Worm (Caenorhabditis elegans) whole organism, young adult: Measurements from ENCODE around the gene F46B6.5.

ENCODE experiments used
- B0261.1 ChIP-seq: sonication (generic microtip); optimal IDR thresholded peaks from 2 replicates; lab custom pipeline; 2016; ENCODE audit warnings: mild to moderate bottlenecking, missing genetic modification characterization, moderate library complexity, missing compliant biosample characterization
- D2030.7 ChIP-seq: fragments of 200-800 bp; sonication (Bioruptor generic); IDR thresholded peaks from 2 replicates; pipeline ENCODE4 v1.3.6; 2022; ENCODE audit warnings: missing genetic modification reagents, missing genetic modification characterization, missing compliant biosample characterization
- F52B5.7 ChIP-seq: sonication (generic microtip); optimal IDR thresholded peaks from 2 replicates; lab custom pipeline; 2016; ENCODE audit warnings: mild to moderate bottlenecking, missing genetic modification characterization, missing compliant biosample characterization
- attf-3 ChIP-seq: fragments of 200-800 bp; sonication (Bioruptor generic); conservative IDR thresholded peaks from 2 replicates; pipeline ENCODE4 v1.3.6; 2022; ENCODE audit warnings: missing genetic modification reagents, missing genetic modification characterization, missing compliant biosample characterization
- bed-2 ChIP-seq: fragments of 200-800 bp; sonication (Bioruptor generic); IDR thresholded peaks from 2 replicates; pipeline ENCODE4 v1.3.6; 2022; ENCODE audit warnings: missing genetic modification reagents, missing genetic modification characterization, missing compliant biosample characterization
- ceh-100 ChIP-seq: fragments of 200-800 bp; sonication (Bioruptor generic); IDR thresholded peaks from 2 replicates; pipeline ENCODE4 v1.3.6; 2022; ENCODE audit warnings: missing genetic modification reagents, missing genetic modification characterization, missing compliant biosample characterization
- ekl-4 ChIP-seq: fragments of 200-800 bp; sonication (Bioruptor generic); IDR thresholded peaks from 2 replicates; pipeline ENCODE4 v1.3.6; 2022; ENCODE audit warnings: missing genetic modification reagents, missing genetic modification characterization, missing compliant biosample characterization
- hmg-20 ChIP-seq: fragments of 200-800 bp; sonication (Bioruptor generic); IDR thresholded peaks from 2 replicates; pipeline ENCODE4 v1.3.6; 2022; ENCODE audit warnings: missing genetic modification reagents, missing genetic modification characterization, missing compliant biosample characterization
- mcd-1 ChIP-seq: fragments of 200-800 bp; sonication (Bioruptor generic); IDR thresholded peaks from 2 replicates; pipeline ENCODE4 v1.3.6; 2022; ENCODE audit warnings: missing genetic modification reagents, missing genetic modification characterization, missing compliant biosample characterization
- mes-4 ChIP-seq: sonication (generic microtip); optimal IDR thresholded peaks from 2 replicates; lab custom pipeline; 2016; ENCODE audit warnings: missing genotype, missing genetic modification characterization, missing compliant biosample characterization
- pha-4 ChIP-seq: fragments of 150-350 bp; sonication (generic microtip); optimal IDR thresholded peaks from 2 replicates; lab custom pipeline; 2014; ENCODE audit warnings: missing biosample characterization, missing genetic modification reagents, missing genetic modification characterization
- snpc-4 ChIP-seq, 5 experiments: fragments of 150-350 bp in 1 of 5; sonication (generic microtip) in 4 of 5; optimal IDR thresholded peaks; 2 replicates each; lab custom pipeline; 2014 to 2018; ENCODE audit warnings: missing genetic modification characterization in 5 of 5, missing biosample characterization in 3 of 5, antibody characterized with exemption in 2 of 5, mild to moderate bottlenecking in 2 of 5, missing compliant biosample characterization in 2 of 5, missing genotype in 2 of 5, moderate library complexity in 2 of 5, missing genetic modification reagents in 1 of 5
- unc-62 ChIP-seq: fragments of 150-350 bp; optimal IDR thresholded peaks from 2 replicates; lab custom pipeline; 2014; ENCODE audit warnings: missing biosample characterization, missing genetic modification reagents, missing genetic modification characterization
- ztf-25 ChIP-seq: fragments of 200-800 bp; sonication (Bioruptor generic); IDR thresholded peaks from 2 replicates; pipeline ENCODE4 v1.3.6; 2022; ENCODE audit warnings: missing genetic modification reagents, missing genetic modification characterization, missing compliant biosample characterization

DNA sequence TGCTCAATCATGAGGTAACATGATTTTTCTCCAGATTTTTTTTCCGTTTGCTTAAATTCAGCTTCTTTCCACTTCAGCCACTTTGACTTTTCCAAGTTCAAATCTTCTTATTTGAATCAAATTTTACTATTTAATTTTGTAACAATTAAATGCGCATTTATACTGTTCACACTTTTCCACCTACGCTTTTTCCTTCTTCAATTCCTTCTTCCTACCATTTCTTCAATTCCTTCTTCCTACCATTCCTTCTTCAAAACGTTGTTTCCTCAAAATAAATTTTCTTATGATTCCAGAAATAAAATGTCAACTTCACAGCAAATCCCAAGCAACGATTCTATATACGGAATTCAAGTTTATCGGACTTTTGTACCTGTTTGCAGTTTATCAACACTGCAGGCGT is 33.5 kb upstream of the F46B6.5 start, which contains the start of gene sru-31:
- TF ChIP-seq ceh-100 (GFP tag; lab: Robert Waterston, UW) (no peak), B0261.1 (tag; lab: Kevin White, UChicago) (no peak), mcd-1 (GFP tag; lab: Robert Waterston, UW) (no peak), attf-3 (GFP tag; lab: Robert Waterston, UW) (no peak), mes-4 (tag; lab: Kevin White, UChicago) (no peak), ekl-4 (no peak), F52B5.7 (tag; lab: Kevin White, UChicago) (no peak), bed-2 (GFP tag; lab: Robert Waterston, UW) (no peak), snpc-4 (GFP tag; optimal IDR thresholded peaks at IDR 0.05; lab: Kevin White, UChicago) (no peak), snpc-4 (tag; optimal IDR thresholded peaks at IDR 0.05; lab: Kevin White, UChicago) (no peak), hmg-20 (no peak), D2030.7 (GFP tag; lab: Robert Waterston, UW) (no peak), ztf-25 (GFP tag; lab: Robert Waterston, UW) (no peak), unc-62 (no peak), pha-4 (tag; lab: Kevin White, UChicago) (no peak)
